Worm (Caenorhabditis elegans) whole organism, L4 larva: ENCODE measurements around the gene C01G12.9.

ENCODE experiments used
- aha-1 ChIP-seq: fragments of 150-350 bp; peaks from one replicate; lab custom pipeline; 2014; ENCODE audit warnings: missing biosample characterization, missing genetic modification characterization
- aly-2 ChIP-seq: sonication (generic microtip); optimal IDR thresholded peaks from 2 replicates; lab custom pipeline; 2018; ENCODE audit warnings: missing biosample characterization, missing genetic modification characterization
- ceh-28 ChIP-seq: fragments of 150-350 bp; optimal IDR thresholded peaks from 2 replicates; lab custom pipeline; 2014; ENCODE audit warnings: missing biosample characterization, missing genetic modification reagents, missing genetic modification characterization
- cey-2 ChIP-seq: sonication (generic microtip); optimal IDR thresholded peaks from 3 replicates; lab custom pipeline; 2017; ENCODE audit warnings: missing genetic modification characterization, mild to moderate bottlenecking, missing compliant biosample characterization, antibody characterized with exemption, borderline replicate concordance; ENCODE audit not compliant: insufficient read depth
- daf-12 ChIP-seq: fragments of 150-350 bp; optimal IDR thresholded peaks from 2 replicates; lab custom pipeline; 2014; ENCODE audit warnings: missing biosample characterization, missing genetic modification reagents, missing genetic modification characterization
- daf-19 ChIP-seq: fragments of 200-800 bp; sonication (Bioruptor generic); conservative IDR thresholded peaks from 2 replicates; pipeline ENCODE4 v1.3.6; 2022; ENCODE audit warnings: missing genetic modification characterization, missing compliant biosample characterization
- dpl-1 ChIP-seq: fragments of 150-350 bp; optimal IDR thresholded peaks from 2 replicates; lab custom pipeline; 2014; ENCODE audit warnings: missing biosample characterization, missing genetic modification reagents, missing genetic modification characterization
- hlh-30 ChIP-seq: sonication (generic microtip); optimal IDR thresholded peaks from 2 replicates; lab custom pipeline; 2017; ENCODE audit warnings: antibody characterized with exemption, mild to moderate bottlenecking, missing genetic modification characterization, missing compliant biosample characterization; ENCODE audit not compliant: insufficient read depth
- hmg-1.1 ChIP-seq: fragments of 200-800 bp; sonication (Bioruptor generic); IDR thresholded peaks from 2 replicates; pipeline ENCODE4 v1.3.6; 2022; ENCODE audit warnings: missing genetic modification reagents, missing genetic modification characterization, missing compliant biosample characterization
- lin-39 ChIP-seq: fragments of 150-350 bp; optimal IDR thresholded peaks from 2 replicates; lab custom pipeline; 2014; ENCODE audit warnings: missing biosample characterization, missing genetic modification reagents, missing genetic modification characterization
- lir-3 ChIP-seq: sonication (generic microtip); optimal IDR thresholded peaks from 2 replicates; lab custom pipeline; 2016; ENCODE audit warnings: mild to moderate bottlenecking, missing genetic modification characterization, missing compliant biosample characterization
- nhr-237 ChIP-seq: sonication (generic microtip); optimal IDR thresholded peaks from 2 replicates; lab custom pipeline; 2017; ENCODE audit warnings: missing biosample characterization, missing genetic modification characterization
- nhr-6 ChIP-seq: fragments of 150-350 bp; optimal IDR thresholded peaks from 2 replicates; lab custom pipeline; 2014; ENCODE audit warnings: missing biosample characterization, missing genetic modification characterization
- sdz-12 ChIP-seq: fragments of 200-800 bp; sonication (Bioruptor generic); optimal IDR thresholded peaks from 2 replicates; lab custom pipeline; 2018; ENCODE audit warnings: mild to moderate bottlenecking, missing genetic modification characterization, missing compliant biosample characterization

ce11 chrII:14597788-14598187 is 19.0 kb downstream of the C01G12.9 start:
- TF ChIP-seq hlh-30 (tag; lab: Kevin White, UChicago): no peak
- no peak for TF ChIP-seq aly-2 (tag; lab: Kevin White, UChicago)
- no peak for TF ChIP-seq daf-19 (GFP tag; lab: Robert Waterston, UW)
- no peak for TF ChIP-seq lir-3 (tag; lab: Kevin White, UChicago)
- TF ChIP-seq cey-2: no peak
- TF ChIP-seq hmg-1.1 (GFP tag; lab: Robert Waterston, UW): no peak
- no peak for TF ChIP-seq lin-39
- TF ChIP-seq daf-12 (tag; lab: Kevin White, UChicago): no peak
- TF ChIP-seq ceh-28 (tag; lab: Kevin White, UChicago): no peak
- TF ChIP-seq sdz-12: no peak
- peak; percentile 45 for TF ChIP-seq aha-1 (tag; lab: Kevin White, UChicago)
- no peak for TF ChIP-seq nhr-6
- no peak for TF ChIP-seq dpl-1 (GFP tag; lab: Kevin White, UChicago)
- no peak for TF ChIP-seq nhr-237 (tag; lab: Kevin White, UChicago)
